Fruit fly (Drosophila melanogaster) whole organism, embryonic: ENCODE data around the gene esg.

Source experiments
- CG1024 ChIP-seq: fragments of 200-800 bp; sonication (Bioruptor generic); IDR thresholded peaks from 2 replicates; pipeline ENCODE4 v1.3.6; 2022; ENCODE audit warnings: missing biosample characterization, missing genetic modification characterization
- CG12236 ChIP-seq: fragments of 200-800 bp; sonication (Bioruptor generic); optimal IDR thresholded peaks from 2 replicates; lab custom pipeline; 2016; ENCODE audit warnings: missing biosample characterization, missing genetic modification characterization
- CG12659 ChIP-seq: fragments of 200-800 bp; sonication (Bioruptor generic); optimal IDR thresholded peaks from 3 replicates; lab custom pipeline; 2017; ENCODE audit warnings: mild to moderate bottlenecking, missing biosample characterization, missing genetic modification reagents, missing genetic modification characterization
- CG14710 ChIP-seq: fragments of 200-800 bp; sonication (Bioruptor generic); optimal IDR thresholded peaks from 3 replicates; lab custom pipeline; 2019; ENCODE audit warnings: missing biosample characterization, mild to moderate bottlenecking, missing genetic modification characterization, moderate library complexity
- CG14860 ChIP-seq: fragments of 200-800 bp; sonication (Bioruptor generic); IDR thresholded peaks from 3 replicates; pipeline ENCODE4 v1.3.6; 2022; ENCODE audit warnings: missing biosample characterization, missing genetic modification characterization; ENCODE audit not compliant: partially characterized antibody
- CG15073 ChIP-seq: fragments of 200-800 bp; sonication (Bioruptor generic); optimal IDR thresholded peaks from 2 replicates; lab custom pipeline; 2016; ENCODE audit warnings: missing biosample characterization, missing genetic modification characterization
- CG16863 ChIP-seq: fragments of 200-800 bp; sonication (Bioruptor generic); optimal IDR thresholded peaks from 3 replicates; lab custom pipeline; 2016; ENCODE audit warnings: missing biosample characterization, missing genetic modification characterization
- CG17328 ChIP-seq: fragments of 200-800 bp; sonication (Bioruptor generic); IDR thresholded peaks from 2 replicates; pipeline ENCODE4 v1.3.6; 2022; ENCODE audit warnings: missing biosample characterization, missing genetic modification characterization
- CG2875 ChIP-seq: fragments of 200-800 bp; sonication (Bioruptor generic); optimal IDR thresholded peaks from 2 replicates; lab custom pipeline; 2017; ENCODE audit warnings: missing biosample characterization, mild to moderate bottlenecking, missing genetic modification characterization, missing genetic modification reagents
- CG2889 ChIP-seq: fragments of 200-800 bp; sonication (Bioruptor generic); IDR thresholded peaks from 3 replicates; pipeline ENCODE4 v1.3.6; 2022; ENCODE audit warnings: missing biosample characterization, missing genetic modification characterization
- CG30403 ChIP-seq: fragments of 200-800 bp; sonication (Bioruptor generic); optimal IDR thresholded peaks from 3 replicates; lab custom pipeline; 2016; ENCODE audit warnings: missing biosample characterization, missing genetic modification characterization
- CG31224 ChIP-seq: fragments of 200-800 bp; sonication (Bioruptor generic); IDR thresholded peaks from 2 replicates; pipeline ENCODE4 v1.3.6; 2022; ENCODE audit warnings: missing biosample characterization, missing genetic modification characterization
- CG31441 ChIP-seq: fragments of 200-800 bp; sonication (Bioruptor generic); IDR thresholded peaks from 2 replicates; pipeline ENCODE4 v1.3.6; 2022; ENCODE audit warnings: missing biosample characterization, missing genetic modification characterization
- CG3163 ChIP-seq: fragments of 200-800 bp; sonication (Bioruptor generic); optimal IDR thresholded peaks from 3 replicates; lab custom pipeline; 2016; ENCODE audit warnings: missing biosample characterization, missing genetic modification characterization
- CG34224 ChIP-seq: fragments of 200-800 bp; sonication (Bioruptor generic); IDR thresholded peaks from 3 replicates; pipeline ENCODE4 v1.3.6; 2022; ENCODE audit warnings: missing biosample characterization, missing genetic modification characterization; ENCODE audit not compliant: partially characterized antibody
- CG4820 ChIP-seq: fragments of 200-800 bp; sonication (Bioruptor generic); optimal IDR thresholded peaks from 3 replicates; lab custom pipeline; 2016; ENCODE audit warnings: missing biosample characterization, missing genetic modification characterization
- CG6791 ChIP-seq: fragments of 200-800 bp; sonication (Bioruptor generic); IDR thresholded peaks from 3 replicates; pipeline ENCODE4 v1.3.6; 2022; ENCODE audit warnings: missing biosample characterization, missing genetic modification characterization; ENCODE audit not compliant: partially characterized antibody
- CG6813 ChIP-seq: fragments of 200-800 bp; sonication (Bioruptor generic); optimal IDR thresholded peaks from 2 replicates; lab custom pipeline; 2017; ENCODE audit warnings: missing biosample characterization, missing genetic modification characterization, mild to moderate bottlenecking, moderate library complexity, missing genetic modification reagents
- CG7271 ChIP-seq: fragments of 200-800 bp; sonication (Bioruptor generic); optimal IDR thresholded peaks from 2 replicates; lab custom pipeline; 2018; ENCODE audit warnings: missing biosample characterization, mild to moderate bottlenecking, missing genetic modification characterization, moderate library complexity
- CG9727 ChIP-seq: fragments of 200-800 bp; sonication (Bioruptor generic); optimal IDR thresholded peaks from 3 replicates; lab custom pipeline; 2017; ENCODE audit warnings: missing biosample characterization, mild to moderate bottlenecking, missing genetic modification characterization
- CHES-1-like ChIP-seq: fragments of 200-800 bp; sonication (Bioruptor generic); optimal IDR thresholded peaks from 2 replicates; lab custom pipeline; 2016; ENCODE audit warnings: missing biosample characterization, missing genetic modification characterization
- Deaf1 ChIP-seq: fragments of 200-800 bp; optimal IDR thresholded peaks from 3 replicates; lab custom pipeline; 2019; ENCODE audit warnings: missing biosample characterization, mild to moderate bottlenecking, missing genetic modification characterization, moderate library complexity
- Dll ChIP-seq: fragments of 200-800 bp; sonication (Bioruptor generic); IDR thresholded peaks from 4 replicates; pipeline ENCODE4 v1.3.6; 2022; ENCODE audit warnings: missing biosample characterization, missing genetic modification characterization; ENCODE audit not compliant: partially characterized antibody
- Fer2 ChIP-seq: fragments of 200-800 bp; sonication (Bioruptor generic); optimal IDR thresholded peaks from 2 replicates; lab custom pipeline; 2018; ENCODE audit warnings: missing biosample characterization, mild to moderate bottlenecking, missing genetic modification characterization, moderate library complexity
- Nf-YB ChIP-seq: fragments of 200-800 bp; sonication (Bioruptor generic); optimal IDR thresholded peaks from 3 replicates; lab custom pipeline; 2019; ENCODE audit warnings: missing biosample characterization, mild to moderate bottlenecking, missing genetic modification characterization, moderate library complexity
- Nf-YC ChIP-seq: fragments of 200-800 bp; optimal IDR thresholded peaks from 3 replicates; lab custom pipeline; 2019; ENCODE audit warnings: missing biosample characterization, mild to moderate bottlenecking, missing genetic modification characterization, moderate library complexity
- NfI ChIP-seq: fragments of 200-800 bp; sonication (Bioruptor generic); optimal IDR thresholded peaks from 3 replicates; lab custom pipeline; 2018; ENCODE audit warnings: missing biosample characterization, mild to moderate bottlenecking, missing genetic modification characterization, moderate library complexity
- Six4 ChIP-seq: fragments of 200-800 bp; sonication (Bioruptor generic); optimal IDR thresholded peaks from 2 replicates; lab custom pipeline; 2016; ENCODE audit warnings: missing biosample characterization, missing genetic modification characterization
- Trl ChIP-seq, 3 experiments: fragments of >200 bp in 2 of 3; fragments of 200-800 bp in 1 of 3; sonication (Bioruptor generic) in 1 of 3; optimal IDR thresholded peaks; 2 replicates in 1 of 3; 3 replicates in 2 of 3; lab custom pipeline; 2016 to 2017; ENCODE audit warnings: missing biosample characterization in 1 of 3, missing genetic modification characterization in 1 of 3
- az2 ChIP-seq: fragments of 200-800 bp; sonication (Bioruptor generic); optimal IDR thresholded peaks from 3 replicates; lab custom pipeline; 2016; ENCODE audit warnings: missing biosample characterization, missing genetic modification characterization
- bowl ChIP-seq: fragments of 200-800 bp; sonication (Bioruptor generic); IDR thresholded peaks from 2 replicates; pipeline ENCODE4 v1.3.6; 2022; ENCODE audit warnings: missing biosample characterization, missing genetic modification characterization
- cad ChIP-seq: fragments of >200 bp; optimal IDR thresholded peaks from 2 replicates; lab custom pipeline; 2017; ENCODE audit warnings: missing biosample characterization, missing genetic modification characterization
- dmrt11E ChIP-seq: fragments of 200-800 bp; sonication (Bioruptor generic); optimal IDR thresholded peaks from 3 replicates; lab custom pipeline; 2018; ENCODE audit warnings: missing biosample characterization, mild to moderate bottlenecking, missing genetic modification characterization, moderate library complexity
- dmrt99B ChIP-seq: fragments of 200-800 bp; sonication (Bioruptor generic); optimal IDR thresholded peaks from 2 replicates; lab custom pipeline; 2018; ENCODE audit warnings: missing biosample characterization, mild to moderate bottlenecking, missing genetic modification characterization, moderate library complexity
- fd96Cb ChIP-seq: fragments of 200-800 bp; sonication (Bioruptor generic); optimal IDR thresholded peaks from 2 replicates; lab custom pipeline; 2018; ENCODE audit warnings: missing biosample characterization, mild to moderate bottlenecking, missing genetic modification characterization, moderate library complexity
- grau ChIP-seq: fragments of 200-800 bp; optimal IDR thresholded peaks from 3 replicates; lab custom pipeline; 2019; ENCODE audit warnings: missing biosample characterization, mild to moderate bottlenecking, missing genetic modification characterization, moderate library complexity
- insv ChIP-seq, 2 experiments: fragments of 200-800 bp; sonication (Bioruptor generic); optimal IDR thresholded peaks; 3 replicates each; lab custom pipeline; 2016 to 2018; ENCODE audit warnings: missing biosample characterization in 2 of 2, missing genetic modification characterization in 2 of 2
- jing ChIP-seq: fragments of 200-800 bp; sonication (Bioruptor generic); optimal IDR thresholded peaks from 2 replicates; lab custom pipeline; 2018; ENCODE audit warnings: missing biosample characterization, mild to moderate bottlenecking, missing genetic modification characterization
- knrl ChIP-seq: fragments of 200-800 bp; sonication (Bioruptor generic); IDR thresholded peaks from 3 replicates; pipeline ENCODE4 v1.3.6; 2022; ENCODE audit warnings: missing biosample characterization, missing genetic modification characterization; ENCODE audit not compliant: partially characterized antibody
- nom ChIP-seq: fragments of 200-800 bp; sonication (Bioruptor generic); optimal IDR thresholded peaks from 2 replicates; lab custom pipeline; 2017; ENCODE audit warnings: missing biosample characterization, missing genetic modification characterization, mild to moderate bottlenecking, moderate library complexity, missing genetic modification reagents
- onecut ChIP-seq: fragments of 200-800 bp; sonication (Bioruptor generic); IDR thresholded peaks from 2 replicates; pipeline ENCODE4 v1.3.6; 2022; ENCODE audit warnings: missing biosample characterization, missing genetic modification characterization
- pfk ChIP-seq: fragments of 200-800 bp; sonication (Bioruptor generic); optimal IDR thresholded peaks from 2 replicates; lab custom pipeline; 2018; ENCODE audit warnings: missing biosample characterization, mild to moderate bottlenecking, missing genetic modification characterization, moderate library complexity
- row ChIP-seq: fragments of 200-800 bp; sonication (Bioruptor generic); IDR thresholded peaks from 3 replicates; pipeline ENCODE4 v1.3.6; 2022; ENCODE audit warnings: missing biosample characterization, missing genetic modification characterization
- sim ChIP-seq: fragments of 200-800 bp; sonication (Bioruptor generic); IDR thresholded peaks from 2 replicates; pipeline ENCODE4 v1.3.6; 2022; ENCODE audit warnings: missing biosample characterization, missing genetic modification characterization
- trh ChIP-seq: fragments of 200-800 bp; sonication (Bioruptor generic); optimal IDR thresholded peaks from 2 replicates; lab custom pipeline; 2016; ENCODE audit warnings: missing biosample characterization, missing genetic modification characterization
- ttk ChIP-seq: fragments of 200-800 bp; sonication (Bioruptor generic); IDR thresholded peaks from 2 replicates; pipeline ENCODE4 v2.1.2; 2022; ENCODE audit warnings: missing biosample characterization, missing genetic modification characterization
- yki ChIP-seq: fragments of >200 bp; optimal IDR thresholded peaks from 3 replicates; lab custom pipeline; 2018

The esg gene

dm6 chr2L:15331353-15331752 lies 2.3 kb upstream of the esg start (continued):
- TF ChIP-seq CG6813 (GFP tag; lab: Kevin White, UChicago) (no peak), fd96Cb (tag; lab: Kevin White, UChicago) (no peak), nom (no peak), CG14710 (tag; lab: Kevin White, UChicago) (no peak), CHES-1-like (GFP tag; lab: Kevin White, UChicago) (no peak), CG15073 (GFP tag; lab: Kevin White, UChicago) (no peak), dmrt11E (tag; lab: Kevin White, UChicago) (peak; percentile 10), CG6791 (GFP tag; lab: Robert Waterston, UW) (no peak), knrl (no peak), trh (GFP tag; lab: Kevin White, UChicago) (no peak), row (GFP tag; lab: Robert Waterston, UW) (no peak), CG7271 (tag; lab: Kevin White, UChicago) (peak; percentile 29), CG9727 (GFP tag; lab: Kevin White, UChicago) (peak; percentile 10), Six4 (GFP tag; lab: Kevin White, UChicago) (no peak), Fer2 (tag; lab: Kevin White, UChicago) (no peak), CG14860 (GFP tag; lab: Robert Waterston, UW) (no peak), onecut (no peak), CG1024 (GFP tag; lab: Robert Waterston, UW) (no peak), sim (GFP tag; lab: Robert Waterston, UW) (no peak), insv (GFP tag; optimal IDR thresholded peaks at IDR 0.05; lab: Kevin White, UChicago) (no peak)
- TF ChIP-seq, all 482 proteins: peak for 13

dm6 chr2L:15332561-15332960 lies 1.1 kb upstream of the esg start:
- TF ChIP-seq yki (lab: Kevin White, UChicago) (peak; percentile 40), insv (GFP tag; optimal IDR thresholded peaks at IDR 0.05; lab: Kevin White, UChicago) (no peak), Nf-YB (GFP tag; lab: Kevin White, UChicago) (peak; percentile 55), pfk (GFP tag; lab: Kevin White, UChicago) (peak; percentile 84), bowl (GFP tag; lab: Robert Waterston, UW) (no peak), cad (GFP tag; lab: Kevin White, UChicago) (no peak), Trl (optimal IDR thresholded peaks at IDR 0.05; lab: Kevin White, UChicago) (peak; percentile 87 to 94), Trl (GFP tag; optimal IDR thresholded peaks at IDR 0.05; lab: Kevin White, UChicago) (no peak), CG34224 (peak; percentile 26; the same call in 1 of the 3 replicates), CG3163 (peak; percentile 97), CG12659 (GFP tag; lab: Kevin White, UChicago) (no peak), Deaf1 (tag; lab: Kevin White, UChicago) (peak; percentile 34), Dll (0 out of 4 replicates have a peak, but pooled peaks have one; percentile 13), NfI (no peak)
- TF ChIP-seq, all 482 proteins: peak for 8

dm6 chr2L:15337248-15337848 lies 3.7 kb downstream of the esg start:
- TF ChIP-seq grau (tag; lab: Kevin White, UChicago) (peak; percentile 28), ttk (GFP tag; lab: Robert Waterston, UW) (0 out of 2 replicates have a peak, but pooled peaks have one; percentile 14), CG31441 (GFP tag; lab: Robert Waterston, UW) (peak; percentile 40; the same call in 1 of the 2 replicates), CG17328 (GFP tag; lab: Robert Waterston, UW) (peak; percentile 45; the same call in 1 of the 2 replicates), dmrt99B (tag; lab: Kevin White, UChicago) (peak; percentile 9), Nf-YC (tag; lab: Kevin White, UChicago) (no peak), CG2889 (GFP tag; lab: Robert Waterston, UW) (no peak), az2 (peak; percentile 29), jing (peak; percentile 33), CG9727 (GFP tag; lab: Kevin White, UChicago) (peak; percentile 35), CG4820 (GFP tag; lab: Kevin White, UChicago) (peak; percentile 29), CG31224 (GFP tag; lab: Robert Waterston, UW) (0 out of 2 replicates have a peak, but pooled peaks have one; percentile 17), CG2875 (peak; percentile 8), CG30403 (GFP tag; lab: Kevin White, UChicago) (peak; percentile 15), CG12236 (GFP tag; lab: Kevin White, UChicago) (peak; percentile 15), CG16863 (peak; percentile 12)
